Worm (Caenorhabditis elegans): ENCODE measurements around the gene isw-1.

- TF ChIP-seq lin-39 (tag; optimal IDR thresholded peaks at IDR 0.05) (no peak), ces-1 (GFP tag; optimal IDR thresholded peaks at IDR 0.05) (no peak), alr-1 (tag; optimal IDR thresholded peaks at IDR 0.05; ENCODE audit: borderline replicate concordance) (no peak), fkh-10 (GFP tag; optimal IDR thresholded peaks at IDR 0.05) (peak; percentile 2), nhr-77 (tag; optimal IDR thresholded peaks at IDR 0.05) (no peak), dpl-1 (GFP tag; optimal IDR thresholded peaks at IDR 0.05) (no peak), unc-130 (tag; optimal IDR thresholded peaks at IDR 0.05) (no peak), zag-1 (tag; optimal IDR thresholded peaks at IDR 0.05) (no peak), jun-1 (tag; optimal IDR thresholded peaks at IDR 0.05) (no peak), ama-1 (optimal IDR thresholded peaks at IDR 0.05) (no peak), irx-1 (tag; optimal IDR thresholded peaks at IDR 0.05) (no peak), skn-1 (tag; optimal IDR thresholded peaks at IDR 0.05) (no peak)
Observed at ce11 chrIII:6681790-6682189, 28.1 kb downstream of the isw-1 start.

Measured in whole organism, L1 larva.